Fruit fly (Drosophila melanogaster) whole organism: ENCODE measurements around the gene spidey.

ENCODE experiments used
- CG8478 ChIP-seq: fragments of >200 bp; optimal IDR thresholded peaks from 2 replicates; lab custom pipeline; 2018; ENCODE audit warnings: inconsistent platforms
- Dll ChIP-seq: fragments of >200 bp; optimal IDR thresholded peaks from 2 replicates; lab custom pipeline; 2017
- EcR ChIP-seq, 2 experiments: fragments of >200 bp; optimal IDR thresholded peaks; 2 replicates each; lab custom pipeline; 2017; ENCODE audit warnings: missing biosample characterization in 2 of 2, missing genetic modification characterization in 2 of 2, missing genetic modification reagents in 2 of 2
- pan ChIP-seq: fragments of >200 bp; optimal IDR thresholded peaks from 2 replicates; lab custom pipeline; 2017
- psq ChIP-seq: fragments of >200 bp; optimal IDR thresholded peaks from 2 replicates; lab custom pipeline; 2017
- usp ChIP-seq: fragments of >200 bp; optimal IDR thresholded peaks from 2 replicates; lab custom pipeline; 2017; ENCODE audit warnings: missing biosample characterization, missing genetic modification characterization, mixed read lengths

DNA sequence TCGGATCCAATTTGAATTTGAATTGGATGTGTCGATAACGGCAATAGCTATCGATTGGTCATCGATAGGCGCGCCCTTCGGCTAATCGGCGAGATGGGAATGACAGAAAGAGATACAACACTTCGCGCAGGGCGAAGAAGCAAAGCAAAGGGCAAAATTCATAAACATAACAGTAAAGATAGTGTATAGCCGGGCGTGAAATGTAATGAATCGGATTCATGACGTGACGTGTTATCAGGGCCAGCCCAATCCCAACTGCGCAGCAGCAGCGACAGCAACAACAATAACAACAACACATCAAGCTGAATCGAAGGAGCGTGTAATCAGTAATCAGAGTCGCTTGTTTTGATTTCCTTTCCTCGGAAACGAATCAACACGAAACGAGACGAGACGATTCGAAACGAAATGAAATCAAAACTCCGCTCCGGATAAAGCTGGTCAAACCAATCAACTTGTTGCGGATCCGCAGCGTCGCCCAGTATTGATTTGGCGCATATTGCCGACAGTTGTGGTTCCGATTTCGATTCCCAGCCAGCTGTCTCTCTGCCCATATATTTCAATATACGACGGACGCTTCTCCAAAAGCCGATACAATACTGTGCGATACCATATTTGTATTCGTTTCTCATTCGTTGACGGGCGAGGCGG lies 3.4 kb downstream of the spidey start, which contains the start of gene snz:
- no peak for TF ChIP-seq psq (lab: Kevin White, UChicago)
- TF ChIP-seq CG8478, result no peak
- no peak for TF ChIP-seq EcR (GFP tag; optimal IDR thresholded peaks at IDR 0.05; lab: Kevin White, UChicago)
- TF ChIP-seq Dll (lab: Kevin White, UChicago), result no peak
- no peak for TF ChIP-seq usp
- no peak for TF ChIP-seq pan (lab: Kevin White, UChicago)
